Worm (Caenorhabditis elegans) whole organism, late embryonic: ENCODE measurements around the gene srh-240.

ENCODE experiments used
- K02D7.2 ChIP-seq: sonication (generic microtip); optimal IDR thresholded peaks from 2 replicates; lab custom pipeline; 2017; ENCODE audit warnings: mild to moderate bottlenecking, missing genetic modification characterization, missing compliant biosample characterization
- Y22D7AL.16 ChIP-seq: sonication (generic microtip); optimal IDR thresholded peaks from 2 replicates; lab custom pipeline; 2016; ENCODE audit warnings: missing genetic modification characterization, missing compliant biosample characterization
- ahr-1 ChIP-seq: sonication (generic microtip); optimal IDR thresholded peaks from 2 replicates; lab custom pipeline; 2016; ENCODE audit warnings: missing genetic modification characterization, missing compliant biosample characterization
- ama-1 ChIP-seq: fragments of 150-350 bp; optimal IDR thresholded peaks from 2 replicates; lab custom pipeline; 2014
- ceh-14 ChIP-seq: sonication (generic microtip); optimal IDR thresholded peaks from 2 replicates; lab custom pipeline; 2016; ENCODE audit warnings: missing genotype, missing genetic modification characterization, missing compliant biosample characterization
- ceh-18 ChIP-seq: sonication (generic microtip); optimal IDR thresholded peaks from 2 replicates; lab custom pipeline; 2016; ENCODE audit warnings: missing genetic modification characterization, missing compliant biosample characterization
- ceh-19 ChIP-seq: fragments of 200-800 bp; sonication (Bioruptor generic); optimal IDR thresholded peaks from 2 replicates; lab custom pipeline; 2018; ENCODE audit warnings: mild to moderate bottlenecking, missing genetic modification characterization, missing compliant biosample characterization
- ceh-2 ChIP-seq: sonication (generic microtip); optimal IDR thresholded peaks from 2 replicates; lab custom pipeline; 2016; ENCODE audit warnings: missing genotype, missing genetic modification characterization, missing compliant biosample characterization
- ceh-22 ChIP-seq: sonication (generic microtip); optimal IDR thresholded peaks from 2 replicates; lab custom pipeline; 2017; ENCODE audit warnings: missing biosample characterization, missing genetic modification characterization
- ceh-24 ChIP-seq: sonication (generic microtip); optimal IDR thresholded peaks from 2 replicates; lab custom pipeline; 2016; ENCODE audit warnings: mild to moderate bottlenecking, missing genetic modification characterization, missing compliant biosample characterization
- ceh-30 ChIP-seq: fragments of 150-350 bp; optimal IDR thresholded peaks from 2 replicates; lab custom pipeline; 2014; ENCODE audit warnings: missing biosample characterization, missing genetic modification characterization
- ceh-31 ChIP-seq: sonication (generic microtip); optimal IDR thresholded peaks from 2 replicates; lab custom pipeline; 2016; ENCODE audit warnings: missing genetic modification characterization, missing compliant biosample characterization
- ceh-48 ChIP-seq: sonication (generic microtip); optimal IDR thresholded peaks from 2 replicates; lab custom pipeline; 2016; ENCODE audit warnings: missing genetic modification characterization, inconsistent platforms, missing compliant biosample characterization
- ceh-6 ChIP-seq: fragments of 200-800 bp; sonication (Bioruptor generic); optimal IDR thresholded peaks from 2 replicates; lab custom pipeline; 2018; ENCODE audit warnings: mild to moderate bottlenecking, missing genetic modification characterization, missing compliant biosample characterization
- dmd-4 ChIP-seq: sonication (generic microtip); optimal IDR thresholded peaks from 2 replicates; lab custom pipeline; 2016; ENCODE audit warnings: borderline replicate concordance, missing genetic modification characterization, missing compliant biosample characterization
- dve-1 ChIP-seq: sonication (generic microtip); optimal IDR thresholded peaks from 2 replicates; lab custom pipeline; 2017; ENCODE audit warnings: antibody characterized with exemption, mild to moderate bottlenecking, missing genetic modification characterization, missing compliant biosample characterization
- elt-2 ChIP-seq: sonication (generic microtip); optimal IDR thresholded peaks from 2 replicates; lab custom pipeline; 2016; ENCODE audit warnings: missing genetic modification reagents, missing genetic modification characterization, missing compliant biosample characterization
- elt-4 ChIP-seq: sonication (generic microtip); optimal IDR thresholded peaks from 2 replicates; lab custom pipeline; 2016; ENCODE audit warnings: missing genetic modification characterization, missing compliant biosample characterization
- ets-4 ChIP-seq: sonication (generic microtip); optimal IDR thresholded peaks from 2 replicates; lab custom pipeline; 2016; ENCODE audit warnings: missing genetic modification characterization, missing compliant biosample characterization
- fax-1 ChIP-seq: sonication (generic microtip); optimal IDR thresholded peaks from 2 replicates; lab custom pipeline; 2016; ENCODE audit warnings: missing genotype, missing genetic modification characterization, missing compliant biosample characterization
- fkh-10 ChIP-seq: fragments of 150-350 bp; optimal IDR thresholded peaks from 2 replicates; lab custom pipeline; 2014; ENCODE audit warnings: missing biosample characterization, missing genetic modification reagents, missing genetic modification characterization
- fkh-6 ChIP-seq: sonication (generic microtip); optimal IDR thresholded peaks from 2 replicates; lab custom pipeline; 2016; ENCODE audit warnings: missing genetic modification characterization, missing compliant biosample characterization
- gmeb-2 ChIP-seq: sonication (generic microtip); optimal IDR thresholded peaks from 2 replicates; lab custom pipeline; 2016; ENCODE audit warnings: missing genetic modification characterization, inconsistent platforms, missing compliant biosample characterization
- hlh-8 ChIP-seq: sonication (generic microtip); optimal IDR thresholded peaks from 2 replicates; lab custom pipeline; 2016; ENCODE audit warnings: missing genotype, missing genetic modification characterization, missing compliant biosample characterization
- lin-11 ChIP-seq: fragments of 200-800 bp; sonication (Bioruptor generic); optimal IDR thresholded peaks from 2 replicates; lab custom pipeline; 2018; ENCODE audit warnings: mild to moderate bottlenecking, missing genetic modification characterization, missing compliant biosample characterization
- madf-2 ChIP-seq: sonication (generic microtip); optimal IDR thresholded peaks from 2 replicates; lab custom pipeline; 2017; ENCODE audit warnings: missing genetic modification characterization, missing compliant biosample characterization
- pha-2 ChIP-seq: sonication (generic microtip); optimal IDR thresholded peaks from 2 replicates; lab custom pipeline; 2017; ENCODE audit warnings: mild to moderate bottlenecking, missing genetic modification characterization, missing compliant biosample characterization
- pha-4 ChIP-seq: fragments of 150-350 bp; optimal IDR thresholded peaks from 2 replicates; lab custom pipeline; 2018; ENCODE audit warnings: missing biosample characterization, missing genetic modification reagents, missing genetic modification characterization
- ref-2 ChIP-seq: sonication (generic microtip); optimal IDR thresholded peaks from 2 replicates; lab custom pipeline; 2016; ENCODE audit warnings: missing genetic modification characterization, missing compliant biosample characterization
- sdc-2 ChIP-seq: sonication (generic microtip); optimal IDR thresholded peaks from 2 replicates; lab custom pipeline; 2016; ENCODE audit warnings: missing genotype, missing genetic modification characterization, missing compliant biosample characterization
- tbx-2 ChIP-seq: sonication (generic microtip); optimal IDR thresholded peaks from 2 replicates; lab custom pipeline; 2016; ENCODE audit warnings: missing genetic modification characterization, missing compliant biosample characterization
- tbx-7 ChIP-seq: sonication (generic microtip); optimal IDR thresholded peaks from 2 replicates; lab custom pipeline; 2016; ENCODE audit warnings: missing genotype, missing genetic modification characterization, missing compliant biosample characterization
- unc-3 ChIP-seq, 2 experiments: fragments of 200-800 bp in 1 of 2; sonication (Bioruptor generic) in 1 of 2; sonication (generic microtip) in 1 of 2; conservative IDR thresholded peaks in 1 of 2; optimal IDR thresholded peaks in 1 of 2; 2 replicates each; pipeline versions ENCODE4 v1.3.6 to Lab custom; 2016 to 2022; ENCODE audit warnings: missing compliant biosample characterization in 2 of 2, missing genetic modification characterization in 2 of 2, missing genetic modification reagents in 1 of 2
- unc-42 ChIP-seq: sonication (generic microtip); optimal IDR thresholded peaks from 2 replicates; lab custom pipeline; 2016; ENCODE audit warnings: missing genotype, missing genetic modification characterization, missing compliant biosample characterization
- unc-55 ChIP-seq: sonication (generic microtip); optimal IDR thresholded peaks from 2 replicates; lab custom pipeline; 2017; ENCODE audit warnings: missing biosample characterization, missing genetic modification reagents, missing genetic modification characterization
- ztf-16 ChIP-seq: sonication (generic microtip); optimal IDR thresholded peaks from 2 replicates; lab custom pipeline; 2017; ENCODE audit warnings: missing genetic modification characterization, missing compliant biosample characterization

srh-240 gene

ce11 chrV:2876188-2876831 lies 11.3 kb downstream of the srh-240 start:
- TF ChIP-seq ztf-16 (tag; lab: Kevin White, UChicago) = no peak
- no peak for TF ChIP-seq unc-42 (tag; lab: Kevin White, UChicago)
- TF ChIP-seq fax-1 (tag; lab: Kevin White, UChicago) = no peak
- no peak for TF ChIP-seq ceh-22 (tag; lab: Kevin White, UChicago)
- no peak for TF ChIP-seq madf-2 (tag; lab: Kevin White, UChicago)
- no peak for TF ChIP-seq ceh-24 (tag; lab: Kevin White, UChicago)
- TF ChIP-seq, all 69 proteins: peak for 0

DNA sequence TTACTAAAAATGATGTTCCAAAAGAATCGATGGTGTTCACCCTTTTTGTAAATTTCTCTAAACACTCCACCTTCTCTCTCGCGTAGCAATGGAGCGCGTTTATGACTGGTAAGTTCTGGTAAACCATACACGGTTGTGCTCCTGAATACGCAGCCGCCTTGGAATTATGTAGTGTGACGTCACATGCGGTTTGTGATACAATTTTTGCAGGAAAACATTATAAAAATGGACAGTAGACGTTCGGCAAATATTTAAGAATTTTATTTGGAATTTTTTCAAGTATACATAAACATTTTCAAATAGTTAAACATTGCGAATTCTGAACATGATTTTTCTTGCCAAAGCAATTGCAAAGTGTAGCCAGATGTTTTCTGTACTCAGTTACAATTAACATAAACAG lies 12.5 kb downstream of the srh-240 start, which contains the start of gene F37B4.10:
F37B4.10 (minus strand) TSS at position 101 of the 400 bp plus-strand sequence.
- no peak for TF ChIP-seq K02D7.2 (tag; lab: Kevin White, UChicago)
- TF ChIP-seq ama-1 (lab: Kevin White, UChicago) = no peak
- no peak for TF ChIP-seq ceh-31 (tag; lab: Kevin White, UChicago)
- no peak for TF ChIP-seq sdc-2 (tag; lab: Kevin White, UChicago)
- no peak for TF ChIP-seq dve-1 (tag; lab: Kevin White, UChicago)
- TF ChIP-seq gmeb-2 = no peak
- TF ChIP-seq fkh-6 = no peak
- TF ChIP-seq ceh-18 (tag; lab: Kevin White, UChicago) = no peak
- no peak for TF ChIP-seq ref-2 (tag; lab: Kevin White, UChicago)
- TF ChIP-seq ceh-19 (GFP tag; lab: Kevin White, UChicago) = no peak
- TF ChIP-seq lin-11 (tag; lab: Kevin White, UChicago) = no peak
- no peak for TF ChIP-seq ceh-6 (GFP tag; lab: Kevin White, UChicago)

DNA sequence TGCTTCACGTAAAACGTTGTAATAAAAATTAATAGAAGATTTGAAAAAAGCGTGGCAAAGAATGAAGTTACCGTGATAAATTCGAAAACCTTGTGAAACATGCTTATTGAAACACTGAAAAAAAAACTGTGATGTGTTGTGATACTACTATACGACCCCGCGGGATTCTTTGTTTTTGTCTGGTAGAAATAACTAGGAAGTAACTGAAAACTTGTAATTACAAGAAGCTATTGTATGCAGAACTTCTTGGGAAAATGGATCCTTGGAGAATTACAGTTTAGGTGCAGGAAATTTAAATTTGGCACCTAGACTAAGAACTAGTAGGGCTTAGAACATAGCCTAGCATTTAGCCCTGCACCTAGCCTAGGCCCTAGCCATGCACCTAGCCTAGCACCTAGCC lies 14.8 kb downstream of the srh-240 start, which contains the start of gene str-39:
str-39 (minus strand) TSS at position 101 of the 400 bp plus-strand sequence.
- no peak for TF ChIP-seq elt-4 (tag; lab: Kevin White, UChicago)
- TF ChIP-seq, all 69 proteins: peak for 0

- TF ChIP-seq ceh-48 (tag; lab: Kevin White, UChicago) (no peak), elt-2 (tag; lab: Kevin White, UChicago) (peak; percentile 26), ceh-2 (tag; lab: Kevin White, UChicago) (no peak)
- TF ChIP-seq, all 69 proteins: peak for 1
Measured at ce11 chrV:2880356-2880755, 15.4 kb downstream of the srh-240 start.

- TF ChIP-seq ahr-1 (tag; lab: Kevin White, UChicago) = no peak
- TF ChIP-seq ceh-14 (tag; lab: Kevin White, UChicago) = no peak
- TF ChIP-seq unc-42 (tag; lab: Kevin White, UChicago) = no peak
- TF ChIP-seq hlh-8 (tag; lab: Kevin White, UChicago) = no peak
- no peak for TF ChIP-seq tbx-7 (tag; lab: Kevin White, UChicago)
- no peak for TF ChIP-seq ets-4 (tag; lab: Kevin White, UChicago)
- TF ChIP-seq fkh-10 (GFP tag; lab: Kevin White, UChicago) = no peak
- no peak for TF ChIP-seq elt-4 (tag; lab: Kevin White, UChicago)
- TF ChIP-seq dmd-4 = no peak
- TF ChIP-seq tbx-2 (tag; lab: Kevin White, UChicago) = no peak
- no peak for TF ChIP-seq K02D7.2 (tag; lab: Kevin White, UChicago)
- TF ChIP-seq unc-55 (GFP tag; lab: Kevin White, UChicago) = no peak
- TF ChIP-seq pha-2 (tag; lab: Kevin White, UChicago) = no peak
- no peak for TF ChIP-seq dve-1 (tag; lab: Kevin White, UChicago)
- TF ChIP-seq pha-4 = no peak
- no peak for TF ChIP-seq Y22D7AL.16 (tag; lab: Kevin White, UChicago)
- TF ChIP-seq madf-2 (tag; lab: Kevin White, UChicago) = no peak
- no peak for TF ChIP-seq unc-3 (GFP tag; conservative IDR thresholded peaks at IDR 0.05; lab: Robert Waterston, UW)
- no peak for TF ChIP-seq unc-3 (tag; optimal IDR thresholded peaks at IDR 0.05; lab: Kevin White, UChicago)
- no peak for TF ChIP-seq ceh-30 (tag; lab: Kevin White, UChicago)
Measured at ce11 chrV:2881016-2881415, 16.0 kb downstream of the srh-240 start, which contains the start of gene ifc-1. ifc-1 (plus strand) TSS chrV:2881393.
